Fruit fly (Drosophila melanogaster): Measurements from ENCODE around the gene CG32512.

The CG32512 gene

dm6 chrX:21053099-21053715 lies 14.1 kb downstream of the CG32512 start (continued):
- TF ChIP-seq cg (GFP tag; optimal IDR thresholded peaks at IDR 0.05) (no peak), Mad (GFP tag; optimal IDR thresholded peaks at IDR 0.05) (peak; percentile 79), unc-4 (GFP tag; IDR thresholded peaks at IDR 0.05; ENCODE audit: partially characterized antibody) (peak; percentile 74), CG10147 (GFP tag; optimal IDR thresholded peaks at IDR 0.05) (peak; percentile 59), Asciz (GFP tag; optimal IDR thresholded peaks at IDR 0.05) (peak; percentile 72), dm (GFP tag; optimal IDR thresholded peaks at IDR 0.05) (peak; percentile 89), CG13287 (GFP tag; IDR thresholded peaks at IDR 0.05; ENCODE audit: partially characterized antibody) (peak; percentile 79), CG12391 (tag; optimal IDR thresholded peaks at IDR 0.05) (peak; percentile 76), mirr (GFP tag; optimal IDR thresholded peaks at IDR 0.05) (peak; percentile 94), dati (GFP tag; IDR thresholded peaks at IDR 0.05) (peak; percentile 63), CG18764 (GFP tag; optimal IDR thresholded peaks at IDR 0.05) (peak; percentile 67), gro (GFP tag; optimal IDR thresholded peaks at IDR 0.05) (peak; percentile 71), CG11560 (tag; IDR thresholded peaks at IDR 0.05) (0 out of 3 replicates have a peak, but pooled peaks have one; percentile 35), Nf-YC (tag; optimal IDR thresholded peaks at IDR 0.05) (peak; percentile 36), Pdp1 (GFP tag; optimal IDR thresholded peaks at IDR 0.05) (peak; percentile 59 to 62), ranshi (GFP tag; IDR thresholded peaks at IDR 0.05) (peak; percentile 70), Oaz (GFP tag; IDR thresholded peaks at IDR 0.05) (peak; percentile 32; the same call in 1 of the 2 replicates), sima (GFP tag; optimal IDR thresholded peaks at IDR 0.05) (peak; percentile 24), seq (GFP tag; IDR thresholded peaks at IDR 0.05) (peak; percentile 49; the same call in 1 of the 2 replicates), CG3163 (GFP tag; optimal IDR thresholded peaks at IDR 0.05) (peak; percentile 59), CG2678 (tag; optimal IDR thresholded peaks at IDR 0.05) (peak; percentile 60), CG10543 (GFP tag; optimal IDR thresholded peaks at IDR 0.05) (peak; percentile 87), ATbp (GFP tag; optimal IDR thresholded peaks at IDR 0.05) (peak; percentile 76), MBD-R2 (GFP tag; IDR thresholded peaks at IDR 0.05) (peak; percentile 62), CG30020 (tag; optimal IDR thresholded peaks at IDR 0.05) (peak; percentile 29), tin (GFP tag; optimal IDR thresholded peaks at IDR 0.05) (peak; percentile 59), Six4 (GFP tag; optimal IDR thresholded peaks at IDR 0.05) (peak; percentile 63), Usf (GFP tag; optimal IDR thresholded peaks at IDR 0.05) (peak; percentile 30), HmgZ (tag; optimal IDR thresholded peaks at IDR 0.05) (peak; percentile 87), CG32532 (GFP tag; IDR thresholded peaks at IDR 0.05) (peak; percentile 84), ash1 (GFP tag; optimal IDR thresholded peaks at IDR 0.05) (peak; percentile 87), chinmo (GFP tag; IDR thresholded peaks at IDR 0.05; ENCODE audit: partially characterized antibody) (0 out of 4 replicates have a peak, but pooled peaks have one; percentile 59), CG14014 (GFP tag; IDR thresholded peaks at IDR 0.05) (peak; percentile 77), Antp (GFP tag; optimal IDR thresholded peaks at IDR 0.05) (peak; percentile 63), CG1529 (GFP tag; optimal IDR thresholded peaks at IDR 0.05) (peak; percentile 41), CG8290 (GFP tag; optimal IDR thresholded peaks at IDR 0.05) (peak; percentile 45), CG8290 (tag; optimal IDR thresholded peaks at IDR 0.05) (peak; percentile 46 to 94), CG9215 (GFP tag; IDR thresholded peaks at IDR 0.05) (peak; percentile 28; the same call in 1 of the 2 replicates), CG13123 (GFP tag; optimal IDR thresholded peaks at IDR 0.05) (peak; percentile 42), ttk (GFP tag; IDR thresholded peaks at IDR 0.05) (peak; percentile 39; the same call in 1 of the 2 replicates), D (optimal IDR thresholded peaks at IDR 0.05) (no peak), D (GFP tag; optimal IDR thresholded peaks at IDR 0.05) (peak; percentile 59), CG5953 (GFP tag; IDR thresholded peaks at IDR 0.05) (no peak), Bdp1 (GFP tag; optimal IDR thresholded peaks at IDR 0.05) (peak; percentile 51), gsb (GFP tag; IDR thresholded peaks at IDR 0.05) (peak; percentile 44; the same call in 1 of the 2 replicates), gsb-n (tag; optimal IDR thresholded peaks at IDR 0.05) (peak; percentile 59), schlank (tag; optimal IDR thresholded peaks at IDR 0.05) (peak; percentile 86), Side (GFP tag; optimal IDR thresholded peaks at IDR 0.05) (peak; percentile 86), CG1832 (GFP tag; optimal IDR thresholded peaks at IDR 0.05) (no peak), twi (tag; optimal IDR thresholded peaks at IDR 0.05) (peak; percentile 44)

All from whole organism, embryonic.